Worm (Caenorhabditis elegans) whole organism, L2 larva: ENCODE data around the gene fbxb-22.

Source experiments
- C34F6.9 ChIP-seq: fragments of 150-350 bp; optimal IDR thresholded peaks from 2 replicates; lab custom pipeline; 2014; ENCODE audit warnings: missing biosample characterization, missing genetic modification characterization
- ceh-82 ChIP-seq: fragments of 150-350 bp; optimal IDR thresholded peaks from 2 replicates; lab custom pipeline; 2014; ENCODE audit warnings: missing biosample characterization, missing genetic modification characterization
- lin-13 ChIP-seq: fragments of 150-350 bp; optimal IDR thresholded peaks from 2 replicates; lab custom pipeline; 2014; ENCODE audit warnings: missing biosample characterization, missing genetic modification reagents, missing genetic modification characterization
- lsy-2 ChIP-seq, 2 experiments: fragments of 150-350 bp in 1 of 2; sonication (generic microtip) in 1 of 2; optimal IDR thresholded peaks; 2 replicates each; lab custom pipeline; 2014 to 2017; ENCODE audit warnings: missing biosample characterization in 2 of 2, missing genetic modification characterization in 2 of 2
- mdl-1 ChIP-seq, 2 experiments: fragments of 150-350 bp in 1 of 2; sonication (generic microtip) in 1 of 2; optimal IDR thresholded peaks; 2 replicates each; lab custom pipeline; 2017; ENCODE audit warnings: missing biosample characterization in 2 of 2, missing genetic modification characterization in 2 of 2
- nhr-11 ChIP-seq: fragments of 150-350 bp; optimal IDR thresholded peaks from 2 replicates; lab custom pipeline; 2014; ENCODE audit warnings: missing biosample characterization, missing genetic modification characterization
- nhr-12 ChIP-seq: fragments of 150-350 bp; optimal IDR thresholded peaks from 2 replicates; lab custom pipeline; 2014; ENCODE audit warnings: missing biosample characterization, missing genetic modification characterization
- nhr-77 ChIP-seq: fragments of 150-350 bp; optimal IDR thresholded peaks from 2 replicates; lab custom pipeline; 2014; ENCODE audit warnings: missing biosample characterization, missing genetic modification characterization
- skn-1 ChIP-seq: sonication (generic microtip); optimal IDR thresholded peaks from 2 replicates; lab custom pipeline; 2017; ENCODE audit warnings: missing biosample characterization, missing genetic modification characterization
- unc-55 ChIP-seq: fragments of 150-350 bp; sonication (generic microtip); optimal IDR thresholded peaks from 3 replicates; lab custom pipeline; 2014; ENCODE audit warnings: missing biosample characterization, missing genetic modification reagents, missing genetic modification characterization
- zag-1 ChIP-seq: fragments of 150-350 bp; optimal IDR thresholded peaks from 2 replicates; lab custom pipeline; 2014; ENCODE audit warnings: missing biosample characterization, missing genetic modification characterization
- ztf-1 ChIP-seq: fragments of 200-800 bp; sonication (Bioruptor generic); conservative IDR thresholded peaks from 2 replicates; pipeline ENCODE4 v1.3.6; 2022; ENCODE audit warnings: missing genetic modification characterization, missing compliant biosample characterization

DNA sequence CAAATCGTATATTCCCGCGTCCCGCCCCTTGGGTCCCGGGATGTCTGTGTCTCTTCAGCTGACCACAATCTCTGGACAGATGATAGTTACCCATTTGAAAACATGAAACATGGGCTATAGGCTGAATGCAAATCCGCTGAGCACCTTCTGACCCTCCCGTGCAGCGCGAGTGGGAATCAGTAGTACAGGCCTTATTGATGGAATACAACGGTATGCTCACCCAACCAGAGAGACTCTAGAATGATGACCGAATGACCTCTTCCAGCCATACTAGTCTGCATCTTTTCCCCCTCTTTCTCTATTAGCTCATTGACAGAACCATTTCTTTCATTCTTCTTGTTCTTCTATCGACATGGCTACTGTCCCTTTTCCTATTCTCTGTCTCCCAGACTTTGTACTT lies 23.6 kb upstream of the fbxb-22 start, which contains the start of gene sdz-33:
- no peak for TF ChIP-seq ztf-1 (GFP tag; lab: Robert Waterston, UW)
- TF ChIP-seq unc-55 = no peak
- no peak for TF ChIP-seq nhr-12 (tag; lab: Kevin White, UChicago)
- TF ChIP-seq nhr-11 (tag; lab: Kevin White, UChicago) = no peak
- no peak for TF ChIP-seq skn-1 (tag; lab: Kevin White, UChicago)
- TF ChIP-seq mdl-1 (tag; optimal IDR thresholded peaks at IDR 0.05; lab: Kevin White, UChicago) = no peak
- TF ChIP-seq C34F6.9 (tag; lab: Kevin White, UChicago) = no peak
- TF ChIP-seq nhr-77 (tag; lab: Kevin White, UChicago) = no peak
- TF ChIP-seq zag-1 (tag; lab: Kevin White, UChicago) = no peak
- no peak for TF ChIP-seq lin-13 (GFP tag; lab: Kevin White, UChicago)
- no peak for TF ChIP-seq ceh-82 (tag; lab: Kevin White, UChicago)
- no peak for TF ChIP-seq lsy-2 (tag; optimal IDR thresholded peaks at IDR 0.05; lab: Kevin White, UChicago)
